Worm (Caenorhabditis elegans): ENCODE measurements around the gene gpa-13.

ce11 chrV:12711999-12712398 is 42.7 kb downstream of the gpa-13 start, which contains the start of gene R11D1.3:
- TF ChIP-seq snpc-4 (GFP tag; optimal IDR thresholded peaks at IDR 0.05) = no peak
- no peak for TF ChIP-seq snpc-4 (tag; optimal IDR thresholded peaks at IDR 0.05)
- TF ChIP-seq xnd-1 (tag; optimal IDR thresholded peaks at IDR 0.05) = no peak
- TF ChIP-seq repo-1 (tag; optimal IDR thresholded peaks at IDR 0.05) = no peak
- no peak for TF ChIP-seq zfh-2 (GFP tag; conservative IDR thresholded peaks at IDR 0.05)
